Worm (Caenorhabditis elegans) whole organism, midembryonic: ENCODE measurements around the gene ipp-5.

ENCODE experiments used
- T22C8.4 ChIP-seq: fragments of 200-800 bp; sonication (Bioruptor generic); IDR thresholded peaks from 2 replicates; pipeline ENCODE4 v1.3.6; 2022; ENCODE audit warnings: missing genetic modification characterization, missing compliant biosample characterization
- cog-1 ChIP-seq: sonication (generic microtip); optimal IDR thresholded peaks from 2 replicates; lab custom pipeline; 2016; ENCODE audit warnings: missing genetic modification characterization, missing compliant biosample characterization
- flt-1 ChIP-seq: fragments of 200-800 bp; sonication (Bioruptor generic); IDR thresholded peaks from 2 replicates; pipeline ENCODE4 v1.3.6; 2022; ENCODE audit warnings: missing genetic modification characterization, missing compliant biosample characterization
- klf-2 ChIP-seq: fragments of 200-800 bp; sonication (Bioruptor generic); conservative IDR thresholded peaks from 2 replicates; pipeline ENCODE4 v1.3.6; 2022; ENCODE audit warnings: missing genetic modification reagents, missing genetic modification characterization, missing compliant biosample characterization
- med-1 ChIP-seq: sonication (generic microtip); optimal IDR thresholded peaks from 2 replicates; lab custom pipeline; 2017; ENCODE audit warnings: missing genetic modification characterization, mild to moderate bottlenecking, missing compliant biosample characterization, antibody characterized with exemption, missing genetic modification reagents; ENCODE audit not compliant: insufficient read depth
- ref-1 ChIP-seq: fragments of 200-800 bp; sonication (Bioruptor generic); conservative IDR thresholded peaks from 2 replicates; pipeline ENCODE4 v1.3.6; 2022; ENCODE audit warnings: missing genetic modification reagents, missing genetic modification characterization, missing compliant biosample characterization
- tab-1 ChIP-seq: fragments of 200-800 bp; sonication (Bioruptor generic); IDR thresholded peaks from 2 replicates; pipeline ENCODE4 v1.3.6; 2022; ENCODE audit warnings: missing genetic modification characterization, missing compliant biosample characterization

ce11 chrX:5981698-5982097 is 49.6 kb upstream of the ipp-5 start:
- TF ChIP-seq flt-1 (GFP tag; lab: Robert Waterston, UW) (no peak), cog-1 (tag; lab: Kevin White, UChicago) (no peak), med-1 (GFP tag; lab: Kevin White, UChicago) (no peak), tab-1 (no peak), T22C8.4 (no peak), klf-2 (GFP tag; lab: Robert Waterston, UW) (no peak), ref-1 (GFP tag; lab: Robert Waterston, UW) (no peak)
